Worm (Caenorhabditis elegans) whole organism, L4 larva: Measurements from ENCODE around the gene lem-2.

Experiments
- F26F4.8 ChIP-seq: fragments of 200-800 bp; sonication (Bioruptor generic); conservative IDR thresholded peaks from 2 replicates; pipeline ENCODE4 v1.3.6; 2022; ENCODE audit warnings: missing genetic modification characterization, missing compliant biosample characterization
- F37D6.2 ChIP-seq: sonication (generic microtip); optimal IDR thresholded peaks from 2 replicates; lab custom pipeline; 2016; ENCODE audit warnings: mild to moderate bottlenecking, missing genetic modification characterization, missing compliant biosample characterization
- F49E8.2 ChIP-seq: sonication (generic microtip); optimal IDR thresholded peaks from 2 replicates; lab custom pipeline; 2016; ENCODE audit warnings: missing compliant biosample characterization, mild to moderate bottlenecking, missing genetic modification characterization, borderline replicate concordance
- T26A8.4 ChIP-seq: fragments of 200-800 bp; sonication (Bioruptor generic); IDR thresholded peaks from 2 replicates; pipeline ENCODE4 v1.3.6; 2022; ENCODE audit warnings: missing genetic modification characterization, missing compliant biosample characterization
- Y5F2A.4 ChIP-seq: fragments of 200-800 bp; sonication (Bioruptor generic); optimal IDR thresholded peaks from 2 replicates; lab custom pipeline; 2018; ENCODE audit warnings: mild to moderate bottlenecking, missing genetic modification characterization, missing compliant biosample characterization
- Y75B8A.6 ChIP-seq: fragments of 200-800 bp; sonication (Bioruptor generic); IDR thresholded peaks from 2 replicates; pipeline ENCODE4 v1.3.6; 2022; ENCODE audit warnings: missing genetic modification reagents, missing genetic modification characterization, missing compliant biosample characterization
- ZK546.5 ChIP-seq, 2 experiments: sonication (generic microtip); optimal IDR thresholded peaks; 2 replicates each; lab custom pipeline; 2017; ENCODE audit warnings: missing biosample characterization in 2 of 2, missing genetic modification characterization in 2 of 2
- aha-1 ChIP-seq: fragments of 150-350 bp; peaks from one replicate; lab custom pipeline; 2014; ENCODE audit warnings: missing biosample characterization, missing genetic modification characterization
- ama-1 ChIP-seq: fragments of 150-350 bp; optimal IDR thresholded peaks from 2 replicates; lab custom pipeline; 2014; ENCODE audit warnings: inconsistent platforms, mixed read lengths
- ceh-32 ChIP-seq: sonication (generic microtip); optimal IDR thresholded peaks from 2 replicates; lab custom pipeline; 2016; ENCODE audit warnings: mild to moderate bottlenecking, missing genetic modification characterization, missing compliant biosample characterization; ENCODE audit not compliant: poor library complexity
- ceh-44 ChIP-seq: fragments of 200-800 bp; sonication (Bioruptor generic); IDR thresholded peaks from 2 replicates; pipeline ENCODE4 v1.3.6; 2022; ENCODE audit warnings: missing genetic modification reagents, missing genetic modification characterization, missing compliant biosample characterization
- ceh-62 ChIP-seq: sonication (generic microtip); optimal IDR thresholded peaks from 2 replicates; lab custom pipeline; 2017; ENCODE audit warnings: missing biosample characterization, missing genetic modification characterization
- ces-1 ChIP-seq: fragments of 150-350 bp; sonication (generic microtip); optimal IDR thresholded peaks from 4 replicates; lab custom pipeline; 2014; ENCODE audit warnings: missing biosample characterization, missing genetic modification reagents, missing genetic modification characterization
- cey-2 ChIP-seq: sonication (generic microtip); optimal IDR thresholded peaks from 3 replicates; lab custom pipeline; 2017; ENCODE audit warnings: missing genetic modification characterization, mild to moderate bottlenecking, missing compliant biosample characterization, antibody characterized with exemption, borderline replicate concordance; ENCODE audit not compliant: insufficient read depth
- daf-12 ChIP-seq: fragments of 150-350 bp; optimal IDR thresholded peaks from 2 replicates; lab custom pipeline; 2014; ENCODE audit warnings: missing biosample characterization, missing genetic modification reagents, missing genetic modification characterization
- daf-16 ChIP-seq, 3 experiments: sonication (generic microtip); optimal IDR thresholded peaks; 2 replicates each; lab custom pipeline; 2016 to 2017; ENCODE audit warnings: missing genetic modification characterization in 3 of 3, missing genetic modification reagents in 3 of 3, mild to moderate bottlenecking in 2 of 3, missing compliant biosample characterization in 2 of 3, missing biosample characterization in 1 of 3, moderate library complexity in 1 of 3
- dmd-6 ChIP-seq: fragments of 200-800 bp; sonication (Bioruptor generic); IDR thresholded peaks from 2 replicates; pipeline ENCODE4 v1.3.6; 2022; ENCODE audit warnings: missing genetic modification reagents, missing genetic modification characterization, missing compliant biosample characterization
- dmd-8 ChIP-seq: fragments of 200-800 bp; sonication (Bioruptor generic); IDR thresholded peaks from 2 replicates; pipeline ENCODE4 v1.3.6; 2022; ENCODE audit warnings: missing genetic modification characterization, missing compliant biosample characterization
- dpl-1 ChIP-seq: fragments of 150-350 bp; optimal IDR thresholded peaks from 2 replicates; lab custom pipeline; 2014; ENCODE audit warnings: missing biosample characterization, missing genetic modification reagents, missing genetic modification characterization
- duxl-1 ChIP-seq: sonication (generic microtip); optimal IDR thresholded peaks from 2 replicates; lab custom pipeline; 2016; ENCODE audit warnings: mild to moderate bottlenecking, missing genetic modification characterization, moderate library complexity, missing compliant biosample characterization; ENCODE audit not compliant: poor library complexity
- dve-1 ChIP-seq: sonication (generic microtip); optimal IDR thresholded peaks from 2 replicates; lab custom pipeline; 2017; ENCODE audit warnings: antibody characterized with exemption, mild to moderate bottlenecking, missing genetic modification characterization, missing compliant biosample characterization; ENCODE audit not compliant: insufficient read depth
- egl-27 ChIP-seq: sonication (generic microtip); optimal IDR thresholded peaks from 3 replicates; lab custom pipeline; 2017; ENCODE audit warnings: missing biosample characterization, missing genetic modification reagents, missing genetic modification characterization
- fkh-10 ChIP-seq: fragments of 150-350 bp; optimal IDR thresholded peaks from 2 replicates; lab custom pipeline; 2014; ENCODE audit warnings: missing biosample characterization, missing genetic modification reagents, missing genetic modification characterization
- fos-1 ChIP-seq: fragments of 150-350 bp; optimal IDR thresholded peaks from 2 replicates; lab custom pipeline; 2014; ENCODE audit warnings: missing biosample characterization, missing genetic modification characterization
- gei-8 ChIP-seq: fragments of 200-800 bp; sonication (Bioruptor generic); optimal IDR thresholded peaks from 2 replicates; lab custom pipeline; 2018; ENCODE audit warnings: mild to moderate bottlenecking, missing genetic modification characterization, missing compliant biosample characterization
- hlh-11 ChIP-seq: fragments of 200-800 bp; sonication (Bioruptor generic); optimal IDR thresholded peaks from 2 replicates; lab custom pipeline; 2018; ENCODE audit warnings: mild to moderate bottlenecking, missing genetic modification characterization, missing compliant biosample characterization
- hlh-30 ChIP-seq: sonication (generic microtip); optimal IDR thresholded peaks from 2 replicates; lab custom pipeline; 2017; ENCODE audit warnings: antibody characterized with exemption, mild to moderate bottlenecking, missing genetic modification characterization, missing compliant biosample characterization; ENCODE audit not compliant: insufficient read depth
- lin-1 ChIP-seq: fragments of 200-800 bp; sonication (Bioruptor generic); IDR thresholded peaks from 2 replicates; pipeline ENCODE4 v1.3.6; 2022; ENCODE audit warnings: missing genetic modification reagents, missing genetic modification characterization, missing compliant biosample characterization
- lin-38 ChIP-seq: fragments of 200-800 bp; sonication (Bioruptor generic); IDR thresholded peaks from 2 replicates; pipeline ENCODE4 v1.3.6; 2022; ENCODE audit warnings: missing genetic modification reagents, missing genetic modification characterization, missing compliant biosample characterization
- lir-3 ChIP-seq: sonication (generic microtip); optimal IDR thresholded peaks from 2 replicates; lab custom pipeline; 2016; ENCODE audit warnings: mild to moderate bottlenecking, missing genetic modification characterization, missing compliant biosample characterization
- lsy-2 ChIP-seq, 2 experiments: fragments of 150-350 bp in 1 of 2; sonication (generic microtip) in 1 of 2; optimal IDR thresholded peaks; 2 replicates each; lab custom pipeline; 2014 to 2017; ENCODE audit warnings: missing biosample characterization in 2 of 2, missing genetic modification characterization in 2 of 2
- madf-5 ChIP-seq, 2 experiments: fragments of 200-800 bp; sonication (Bioruptor generic); IDR thresholded peaks; 2 replicates each; pipeline ENCODE4 v1.3.6; 2022; ENCODE audit warnings: missing compliant biosample characterization in 2 of 2, missing genetic modification characterization in 2 of 2
- madf-9 ChIP-seq: fragments of 200-800 bp; sonication (Bioruptor generic); conservative IDR thresholded peaks from 2 replicates; pipeline ENCODE4 v1.3.6; 2022; ENCODE audit warnings: missing genetic modification reagents, missing genetic modification characterization, missing compliant biosample characterization
- mep-1 ChIP-seq: fragments of 150-350 bp; sonication (generic microtip); optimal IDR thresholded peaks from 3 replicates; lab custom pipeline; 2014; ENCODE audit warnings: missing biosample characterization, missing genetic modification characterization
- mxl-3 ChIP-seq: fragments of 200-800 bp; sonication (Bioruptor generic); optimal IDR thresholded peaks from 2 replicates; lab custom pipeline; 2018; ENCODE audit warnings: mild to moderate bottlenecking, missing genetic modification characterization, missing compliant biosample characterization
- nhr-111 ChIP-seq: fragments of 200-800 bp; sonication (Bioruptor generic); optimal IDR thresholded peaks from 2 replicates; lab custom pipeline; 2018; ENCODE audit warnings: mild to moderate bottlenecking, missing genetic modification characterization, missing compliant biosample characterization
- nhr-25 ChIP-seq: sonication (generic microtip); optimal IDR thresholded peaks from 2 replicates; lab custom pipeline; 2017; ENCODE audit warnings: missing genetic modification characterization, mild to moderate bottlenecking, missing compliant biosample characterization, antibody characterized with exemption, moderate library complexity, borderline replicate concordance; ENCODE audit not compliant: insufficient read depth
- nhr-28 ChIP-seq: fragments of 150-350 bp; optimal IDR thresholded peaks from 2 replicates; lab custom pipeline; 2014; ENCODE audit warnings: missing biosample characterization, missing genetic modification characterization
- nhr-41 ChIP-seq: fragments of 200-800 bp; sonication (Bioruptor generic); IDR thresholded peaks from 2 replicates; pipeline ENCODE4 v1.3.6; 2022; ENCODE audit warnings: missing genetic modification reagents, missing genetic modification characterization, missing compliant biosample characterization
- nhr-42 ChIP-seq: fragments of 200-800 bp; sonication (Bioruptor generic); IDR thresholded peaks from 2 replicates; pipeline ENCODE4 v1.3.6; 2022; ENCODE audit warnings: missing genetic modification characterization, missing compliant biosample characterization
- nhr-48 ChIP-seq: sonication (generic microtip); optimal IDR thresholded peaks from 2 replicates; lab custom pipeline; 2016; ENCODE audit warnings: mild to moderate bottlenecking, missing genetic modification characterization, missing compliant biosample characterization
- nhr-76 ChIP-seq: fragments of 150-350 bp; optimal IDR thresholded peaks from 2 replicates; lab custom pipeline; 2014; ENCODE audit warnings: missing biosample characterization, missing genetic modification characterization
- php-3 ChIP-seq: fragments of 200-800 bp; sonication (Bioruptor generic); IDR thresholded peaks from 2 replicates; pipeline ENCODE4 v1.3.6; 2022; ENCODE audit warnings: missing genetic modification reagents, missing genetic modification characterization, missing compliant biosample characterization
- skn-1 ChIP-seq: fragments of 150-350 bp; optimal IDR thresholded peaks from 2 replicates; lab custom pipeline; 2014; ENCODE audit warnings: missing biosample characterization, missing genetic modification characterization
- snpc-1.2 ChIP-seq: fragments of 200-800 bp; sonication (Bioruptor generic); IDR thresholded peaks from 2 replicates; pipeline ENCODE4 v1.3.6; 2022; ENCODE audit warnings: missing genetic modification reagents, missing genetic modification characterization, missing compliant biosample characterization
- spr-3 ChIP-seq: fragments of 200-800 bp; sonication (Bioruptor generic); optimal IDR thresholded peaks from 2 replicates; lab custom pipeline; 2018; ENCODE audit warnings: mild to moderate bottlenecking, missing genetic modification characterization, missing compliant biosample characterization
- tag-97 ChIP-seq: fragments of 200-800 bp; sonication (Bioruptor generic); IDR thresholded peaks from 2 replicates; pipeline ENCODE4 v1.3.6; 2022; ENCODE audit warnings: missing genetic modification characterization, missing compliant biosample characterization
- tra-1 ChIP-seq: fragments of 200-800 bp; sonication (Bioruptor generic); IDR thresholded peaks from 2 replicates; pipeline ENCODE4 v1.3.6; 2022; ENCODE audit warnings: missing genetic modification reagents, missing genetic modification characterization, missing compliant biosample characterization
- zag-1 ChIP-seq: fragments of 150-350 bp; optimal IDR thresholded peaks from 2 replicates; lab custom pipeline; 2014; ENCODE audit warnings: missing biosample characterization, missing genetic modification characterization
- zip-2 ChIP-seq: fragments of 150-350 bp; optimal IDR thresholded peaks from 2 replicates; lab custom pipeline; 2014; ENCODE audit warnings: missing biosample characterization, missing genetic modification characterization
- ztf-7 ChIP-seq: fragments of 150-350 bp; optimal IDR thresholded peaks from 2 replicates; lab custom pipeline; 2014; ENCODE audit warnings: missing biosample characterization, missing genetic modification characterization

Gene lem-2

DNA sequence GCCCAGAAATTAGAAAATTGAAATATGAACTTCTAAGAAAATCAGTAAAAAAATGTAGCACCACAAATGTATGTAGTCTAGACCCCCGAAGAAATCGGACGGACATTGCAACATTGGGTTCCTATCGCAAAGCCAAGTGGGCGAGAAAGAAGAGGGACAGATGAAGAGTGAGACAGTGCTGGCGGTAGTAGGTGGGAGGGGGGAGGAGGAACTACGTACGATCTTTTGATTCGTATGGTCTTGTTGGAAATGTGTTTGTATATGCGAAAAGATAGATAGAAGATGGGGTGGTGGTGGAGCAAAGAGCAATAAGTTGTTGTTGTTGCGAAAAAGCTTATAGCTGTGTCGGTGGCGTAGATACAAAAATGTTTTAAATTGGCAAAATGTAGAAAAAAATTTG is 24.9 kb upstream of the lem-2 start:
- TF ChIP-seq lir-3 (tag; lab: Kevin White, UChicago) (no peak), egl-27 (tag; lab: Kevin White, UChicago) (no peak), Y75B8A.6 (GFP tag; lab: Robert Waterston, UW) (no peak), fos-1 (tag; lab: Kevin White, UChicago) (no peak), zag-1 (tag; lab: Kevin White, UChicago) (no peak), daf-16 (GFP tag; optimal IDR thresholded peaks at IDR 0.05; lab: Kevin White, UChicago) (no peak), daf-16 (tag; optimal IDR thresholded peaks at IDR 0.05; lab: Kevin White, UChicago) (peak; percentile 62), hlh-30 (no peak), daf-12 (tag; lab: Kevin White, UChicago) (no peak), ceh-62 (no peak), spr-3 (GFP tag; lab: Kevin White, UChicago) (no peak), madf-5 (GFP tag; IDR thresholded peaks at IDR 0.05; lab: Robert Waterston, UW) (no peak), ces-1 (GFP tag; lab: Kevin White, UChicago) (no peak), F49E8.2 (no peak), fkh-10 (GFP tag; lab: Kevin White, UChicago) (no peak), ZK546.5 (tag; optimal IDR thresholded peaks at IDR 0.05; lab: Kevin White, UChicago) (no peak), madf-9 (0 out of 2 replicates have a peak, but pooled peaks have one; percentile 12), lin-1 (GFP tag; lab: Robert Waterston, UW) (no peak), skn-1 (no peak), dmd-8 (no peak), nhr-48 (tag; lab: Kevin White, UChicago) (no peak), tra-1 (GFP tag; lab: Robert Waterston, UW) (0 out of 2 replicates have a peak, but pooled peaks have one; percentile 10), snpc-1.2 (GFP tag; lab: Robert Waterston, UW) (no peak), cey-2 (tag; lab: Kevin White, UChicago) (no peak), tag-97 (no peak), nhr-28 (tag; lab: Kevin White, UChicago) (peak; percentile 54), mep-1 (tag; lab: Kevin White, UChicago) (no peak), nhr-42 (GFP tag; lab: Robert Waterston, UW) (0 out of 2 replicates have a peak, but pooled peaks have one; percentile 26), Y5F2A.4 (GFP tag; lab: Kevin White, UChicago) (no peak), nhr-76 (no peak), T26A8.4 (GFP tag; lab: Robert Waterston, UW) (no peak), dve-1 (tag; lab: Kevin White, UChicago) (no peak), aha-1 (tag; lab: Kevin White, UChicago) (peak; percentile 82), nhr-41 (GFP tag; lab: Robert Waterston, UW) (no peak), F37D6.2 (tag; lab: Kevin White, UChicago) (no peak), dmd-6 (GFP tag; lab: Robert Waterston, UW) (peak; percentile 27; the same call in 1 of the 2 replicates), lsy-2 (tag; optimal IDR thresholded peaks at IDR 0.05; lab: Kevin White, UChicago) (no peak), hlh-11 (peak; percentile 8), duxl-1 (tag; lab: Kevin White, UChicago) (no peak), ztf-7 (no peak), php-3 (GFP tag; lab: Robert Waterston, UW) (no peak), mxl-3 (GFP tag; lab: Kevin White, UChicago) (peak; percentile 12), zip-2 (tag; lab: Kevin White, UChicago) (no peak), ceh-32 (tag; lab: Kevin White, UChicago) (no peak), ceh-44 (GFP tag; lab: Robert Waterston, UW) (no peak), lin-38 (GFP tag; lab: Robert Waterston, UW) (0 out of 2 replicates have a peak, but pooled peaks have one; percentile 15), gei-8 (GFP tag; lab: Kevin White, UChicago) (no peak), dpl-1 (GFP tag; lab: Kevin White, UChicago) (no peak), F26F4.8 (GFP tag; lab: Robert Waterston, UW) (no peak), nhr-111 (no peak), nhr-25 (tag; lab: Kevin White, UChicago) (no peak), ama-1 (lab: Kevin White, UChicago) (no peak)
